Fruit fly (Drosophila melanogaster) whole organism, pupa: ENCODE data around the gene sNPF-R.

ENCODE experiments used
- CG10348 ChIP-seq: fragments of 200-800 bp; sonication (Bioruptor generic); IDR thresholded peaks from 2 replicates; pipeline ENCODE4 v1.3.6; 2022; ENCODE audit warnings: missing biosample characterization, missing genetic modification characterization
- CG12605 ChIP-seq: fragments of 200-800 bp; sonication (Bioruptor generic); IDR thresholded peaks from 2 replicates; pipeline ENCODE4 v1.3.6; 2022; ENCODE audit warnings: missing biosample characterization, missing genetic modification characterization
- CG13204 ChIP-seq: fragments of 200-800 bp; sonication (Bioruptor generic); optimal IDR thresholded peaks from 2 replicates; lab custom pipeline; 2018; ENCODE audit warnings: missing biosample characterization, mild to moderate bottlenecking, missing genetic modification characterization, moderate library complexity
- CG14655 ChIP-seq: fragments of 200-800 bp; sonication (Bioruptor generic); optimal IDR thresholded peaks from 3 replicates; lab custom pipeline; 2017; ENCODE audit warnings: mild to moderate bottlenecking, missing biosample characterization, missing genetic modification reagents, missing genetic modification characterization
- CG15710 ChIP-seq: fragments of 200-800 bp; sonication (Bioruptor generic); optimal IDR thresholded peaks from 2 replicates; lab custom pipeline; 2018; ENCODE audit warnings: missing biosample characterization, mild to moderate bottlenecking, missing genetic modification characterization, moderate library complexity
- CG17806 ChIP-seq: fragments of 200-800 bp; sonication (Bioruptor generic); optimal IDR thresholded peaks from 2 replicates; lab custom pipeline; 2018; ENCODE audit warnings: missing biosample characterization, mild to moderate bottlenecking, missing genetic modification characterization, moderate library complexity
- CG32121 ChIP-seq: fragments of 200-800 bp; sonication (Bioruptor generic); IDR thresholded peaks from 2 replicates; pipeline ENCODE4 v1.3.6; 2022; ENCODE audit warnings: missing biosample characterization, missing genetic modification characterization
- CG34367 ChIP-seq: fragments of 200-800 bp; sonication (Bioruptor generic); optimal IDR thresholded peaks from 2 replicates; lab custom pipeline; 2018; ENCODE audit warnings: missing biosample characterization, mild to moderate bottlenecking, missing genetic modification characterization
- CG4496 ChIP-seq: fragments of 200-800 bp; sonication (Bioruptor generic); IDR thresholded peaks from 3 replicates; pipeline ENCODE4 v1.3.6; 2022; ENCODE audit warnings: missing biosample characterization, missing genetic modification characterization
- CG8159 ChIP-seq: fragments of 200-800 bp; sonication (Bioruptor generic); optimal IDR thresholded peaks from 3 replicates; lab custom pipeline; 2018; ENCODE audit warnings: missing biosample characterization, mild to moderate bottlenecking, missing genetic modification characterization, moderate library complexity
- CG8301 ChIP-seq: fragments of 200-800 bp; sonication (Bioruptor generic); optimal IDR thresholded peaks from 2 replicates; lab custom pipeline; 2018; ENCODE audit warnings: missing biosample characterization, mild to moderate bottlenecking, missing genetic modification characterization
- CG9948 ChIP-seq: fragments of 200-800 bp; sonication (Bioruptor generic); optimal IDR thresholded peaks from 2 replicates; lab custom pipeline; 2018; ENCODE audit warnings: missing biosample characterization, mild to moderate bottlenecking, missing genetic modification characterization, moderate library complexity
- D1 ChIP-seq: fragments of 200-800 bp; sonication (Bioruptor generic); optimal IDR thresholded peaks from 2 replicates; lab custom pipeline; 2018; ENCODE audit warnings: missing biosample characterization, mild to moderate bottlenecking, missing genetic modification characterization, moderate library complexity
- EcR ChIP-seq: fragments of 200-800 bp; sonication (Bioruptor generic); optimal IDR thresholded peaks from 3 replicates; lab custom pipeline; 2019; ENCODE audit warnings: missing biosample characterization, missing genetic modification characterization, mild to moderate bottlenecking, moderate library complexity, missing genetic modification reagents
- Ets98B ChIP-seq: fragments of 200-800 bp; sonication (Bioruptor generic); IDR thresholded peaks from 2 replicates; pipeline ENCODE4 v1.3.6; 2022; ENCODE audit warnings: missing biosample characterization, missing genetic modification characterization
- Pif1A ChIP-seq: fragments of 200-800 bp; sonication (Bioruptor generic); optimal IDR thresholded peaks from 3 replicates; lab custom pipeline; 2016; ENCODE audit warnings: missing biosample characterization, missing genetic modification characterization
- Pif1B ChIP-seq: fragments of 200-800 bp; sonication (Bioruptor generic); optimal IDR thresholded peaks from 3 replicates; lab custom pipeline; 2016; ENCODE audit warnings: missing biosample characterization, missing genetic modification characterization
- Snoo ChIP-seq: fragments of 200-800 bp; sonication (Bioruptor generic); optimal IDR thresholded peaks from 3 replicates; lab custom pipeline; 2017; ENCODE audit warnings: missing biosample characterization, mild to moderate bottlenecking, missing genetic modification characterization, inconsistent platforms
- fd96Ca ChIP-seq: fragments of 200-800 bp; sonication (Bioruptor generic); IDR thresholded peaks from 3 replicates; pipeline ENCODE4 v1.3.6; 2022; ENCODE audit warnings: missing biosample characterization, missing genetic modification characterization
- gl ChIP-seq: fragments of 200-800 bp; sonication (Bioruptor generic); optimal IDR thresholded peaks from 2 replicates; lab custom pipeline; 2018; ENCODE audit warnings: missing biosample characterization, mild to moderate bottlenecking, missing genetic modification characterization
- rn ChIP-seq: fragments of 200-800 bp; sonication (Bioruptor generic); IDR thresholded peaks from 2 replicates; pipeline ENCODE4 v1.3.6; 2022; ENCODE audit warnings: missing biosample characterization, missing genetic modification characterization

Gene sNPF-R

DNA sequence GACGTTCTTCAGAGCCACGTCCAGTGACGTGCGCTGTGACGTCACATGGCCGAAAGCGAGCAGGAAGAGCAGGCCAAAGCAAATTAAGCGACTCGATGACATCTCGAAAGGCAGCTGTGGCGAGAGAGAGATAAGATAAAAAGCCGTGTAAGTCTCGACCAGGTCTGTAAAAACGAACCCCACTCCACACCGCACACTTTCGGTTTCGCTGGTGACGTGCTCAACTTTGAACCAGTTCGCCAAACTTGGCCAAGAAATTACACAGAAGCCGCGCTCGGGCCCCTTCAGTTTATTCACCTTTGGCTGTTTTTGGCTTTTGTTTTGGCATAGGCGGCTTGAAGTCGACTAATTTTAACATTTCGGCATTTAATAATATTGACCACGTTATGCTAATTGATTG is 37.3 kb upstream of the sNPF-R start:
- TF ChIP-seq Ets98B (GFP tag; lab: Robert Waterston, UW) (no peak), CG34367 (tag; lab: Kevin White, UChicago) (no peak), EcR (GFP tag; lab: Kevin White, UChicago) (peak; percentile 41), Pif1A (GFP tag; lab: Kevin White, UChicago) (no peak), CG13204 (GFP tag; lab: Kevin White, UChicago) (peak; percentile 37), gl (tag; lab: Kevin White, UChicago) (no peak), Pif1B (GFP tag; lab: Kevin White, UChicago) (no peak), CG17806 (no peak), CG15710 (tag; lab: Kevin White, UChicago) (no peak), CG10348 (GFP tag; lab: Robert Waterston, UW) (no peak), CG14655 (GFP tag; lab: Kevin White, UChicago) (no peak), Snoo (tag; lab: Kevin White, UChicago) (no peak), CG4496 (0 out of 3 replicates have a peak, but pooled peaks have one; percentile 51)

DNA sequence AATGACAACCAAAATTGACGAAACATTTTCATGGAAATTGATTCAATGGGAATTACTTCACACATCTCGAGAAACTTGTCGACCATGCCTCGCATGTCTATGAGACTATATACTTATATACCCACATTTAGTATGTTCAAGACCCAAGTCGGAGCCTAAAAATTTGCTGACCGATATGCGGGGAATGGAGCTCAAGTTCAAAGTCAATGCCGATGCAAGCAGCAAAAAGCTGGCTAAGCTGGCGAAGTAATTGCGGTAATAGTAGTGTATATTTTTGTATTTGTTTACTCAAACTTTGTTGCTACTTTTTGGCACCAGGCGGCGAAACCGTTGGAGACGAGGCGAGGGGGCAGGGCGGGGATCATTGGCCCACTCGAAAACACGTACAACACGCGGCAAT is 34.2 kb upstream of the sNPF-R start:
- TF ChIP-seq CG34367 (tag; lab: Kevin White, UChicago) (no peak), Pif1B (GFP tag; lab: Kevin White, UChicago) (no peak), CG10348 (GFP tag; lab: Robert Waterston, UW) (no peak), fd96Ca (no peak)

DNA sequence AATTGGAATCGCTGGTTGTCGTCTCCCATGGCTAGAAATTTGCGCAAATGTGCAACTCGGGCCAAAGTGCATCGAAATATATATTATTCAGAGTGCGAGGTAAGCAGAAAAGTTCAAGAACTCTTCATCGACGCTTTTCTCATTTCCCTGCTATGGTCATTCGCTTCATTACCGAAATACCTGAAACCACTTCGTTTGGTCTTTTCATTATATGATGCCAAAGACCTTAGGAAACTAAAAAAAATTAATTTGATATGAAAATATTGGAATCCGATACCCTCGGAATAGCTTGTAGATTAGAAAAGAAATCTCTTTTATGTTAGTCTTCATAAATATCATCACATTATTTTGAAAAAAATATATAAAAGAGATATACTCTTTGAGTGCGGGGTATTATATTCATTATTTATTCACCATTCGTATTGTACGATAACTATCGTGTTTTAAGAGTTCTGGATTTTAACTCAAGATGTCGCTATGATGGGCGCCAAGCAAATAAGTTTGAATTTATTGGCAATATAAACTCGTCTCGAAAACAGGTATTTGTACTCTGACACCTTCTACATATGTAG is 24.1 kb upstream of the sNPF-R start, which contains the start of gene CG14187:
CG14187 (minus strand) TSS at position 51 of the 572 bp plus-strand sequence.
- TF ChIP-seq CG17806 (peak; percentile 11), CG14655 (GFP tag; lab: Kevin White, UChicago) (peak; percentile 24), Pif1B (GFP tag; lab: Kevin White, UChicago) (no peak), rn (GFP tag; lab: Robert Waterston, UW) (no peak), Snoo (tag; lab: Kevin White, UChicago) (no peak), CG10348 (GFP tag; lab: Robert Waterston, UW) (no peak), CG34367 (tag; lab: Kevin White, UChicago) (no peak), fd96Ca (no peak), Pif1A (GFP tag; lab: Kevin White, UChicago) (no peak), D1 (tag; lab: Kevin White, UChicago) (no peak), Ets98B (GFP tag; lab: Robert Waterston, UW) (no peak), gl (tag; lab: Kevin White, UChicago) (no peak), CG15710 (tag; lab: Kevin White, UChicago) (peak; percentile 12), CG8159 (tag; lab: Kevin White, UChicago) (no peak), CG9948 (tag; lab: Kevin White, UChicago) (no peak), EcR (GFP tag; lab: Kevin White, UChicago) (no peak), CG13204 (GFP tag; lab: Kevin White, UChicago) (no peak)

DNA sequence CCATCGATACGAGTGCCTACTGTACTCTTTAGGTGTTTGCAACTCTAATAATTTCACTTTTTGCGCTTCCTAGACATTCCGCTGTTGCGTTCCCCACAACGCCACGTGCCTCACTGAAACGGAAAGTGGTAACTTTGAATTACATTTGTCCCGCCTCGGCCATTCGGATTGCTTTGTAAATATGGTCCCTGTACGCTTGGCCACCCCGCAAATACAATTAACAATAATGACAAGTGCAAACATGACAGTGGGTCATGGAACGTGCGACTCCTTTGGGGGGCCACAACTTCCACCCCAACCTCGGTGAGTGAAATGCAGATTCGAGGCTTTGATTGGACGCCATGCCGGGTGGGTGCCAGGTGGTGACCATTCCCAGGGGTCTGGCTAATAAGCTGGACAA is 22.6 kb upstream of the sNPF-R start, which contains the start of gene Ir76b:
Ir76b (minus strand) TSS at position 101 of the 400 bp plus-strand sequence.
- TF ChIP-seq rn (GFP tag; lab: Robert Waterston, UW), result no peak
- TF ChIP-seq CG10348 (GFP tag; lab: Robert Waterston, UW), result no peak
- no peak for TF ChIP-seq CG34367 (tag; lab: Kevin White, UChicago)
- no peak for TF ChIP-seq CG15710 (tag; lab: Kevin White, UChicago)
- TF ChIP-seq gl (tag; lab: Kevin White, UChicago), result no peak
- TF ChIP-seq CG8159 (tag; lab: Kevin White, UChicago), result no peak
- TF ChIP-seq Ets98B (GFP tag; lab: Robert Waterston, UW), result no peak
- no peak for TF ChIP-seq CG12605 (GFP tag; lab: Robert Waterston, UW)
- no peak for TF ChIP-seq CG17806

DNA sequence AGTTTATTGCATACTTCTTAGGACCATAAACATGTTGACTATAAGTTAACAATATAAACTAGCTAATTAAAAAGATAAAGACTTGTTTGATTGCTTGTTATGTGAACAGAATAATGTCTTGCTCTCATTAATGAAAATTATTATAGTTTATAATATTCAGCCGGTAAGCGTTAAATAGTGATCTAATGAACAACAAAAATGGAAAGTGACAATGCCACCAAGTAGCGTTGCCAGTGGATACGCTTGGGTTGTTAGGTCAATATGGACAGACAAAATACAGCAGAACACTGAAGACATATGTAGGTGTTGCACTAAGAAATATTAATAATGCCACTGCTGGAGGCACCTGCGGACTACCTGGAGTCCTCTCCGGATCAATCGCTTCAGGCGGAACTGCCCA is 17.0 kb upstream of the sNPF-R start, which contains the start of gene CG14185:
CG14185 (plus strand) TSS at position 301 of the 400 bp plus-strand sequence.
- no peak for TF ChIP-seq CG8301 (tag; lab: Kevin White, UChicago)
- TF ChIP-seq CG17806, result no peak
- no peak for TF ChIP-seq CG10348 (GFP tag; lab: Robert Waterston, UW)

DNA sequence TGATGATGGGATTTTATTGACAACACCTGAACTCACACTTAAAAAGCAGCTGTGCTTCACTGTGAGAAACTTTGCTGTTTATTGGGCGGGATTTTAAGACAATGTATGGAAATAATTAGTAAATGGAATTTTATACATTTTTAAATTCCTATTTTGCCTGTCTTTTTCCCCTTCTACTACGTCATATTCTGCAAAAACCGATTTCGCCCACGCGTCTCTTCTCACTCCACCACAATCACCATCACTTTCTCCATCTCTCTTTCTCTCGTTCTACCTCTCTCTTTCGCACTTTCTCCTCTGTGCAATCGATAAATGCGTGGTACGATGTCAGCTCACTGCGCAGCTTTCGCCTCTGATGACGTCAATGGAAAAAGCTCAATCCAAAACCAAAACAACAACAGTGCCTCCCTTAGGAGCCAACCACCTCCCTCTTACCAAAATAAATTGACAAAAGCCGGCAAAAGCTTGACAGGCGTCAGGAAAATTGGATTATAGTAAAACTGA is 15.8 kb upstream of the sNPF-R start:
- TF ChIP-seq Pif1A (GFP tag; lab: Kevin White, UChicago), result no peak
- no peak for TF ChIP-seq CG8159 (tag; lab: Kevin White, UChicago)
- no peak for TF ChIP-seq Snoo (tag; lab: Kevin White, UChicago)
- TF ChIP-seq gl (tag; lab: Kevin White, UChicago), result no peak
- no peak for TF ChIP-seq EcR (GFP tag; lab: Kevin White, UChicago)
- no peak for TF ChIP-seq Pif1B (GFP tag; lab: Kevin White, UChicago)
- no peak for TF ChIP-seq CG10348 (GFP tag; lab: Robert Waterston, UW)
- TF ChIP-seq CG17806, result no peak
- TF ChIP-seq D1 (tag; lab: Kevin White, UChicago), result no peak
- TF ChIP-seq CG32121 (GFP tag; lab: Robert Waterston, UW), result no peak
- no peak for TF ChIP-seq CG34367 (tag; lab: Kevin White, UChicago)
- TF ChIP-seq CG15710 (tag; lab: Kevin White, UChicago), result no peak
